Fruit fly (Drosophila melanogaster): ENCODE measurements around the gene Ir100a.

Ir100a gene

dm6 chr3R:31776583-31777362 lies 24.0 kb upstream of the Ir100a start, which contains the start of the genes CG2126 and faf (continued):
- TF ChIP-seq D (optimal IDR thresholded peaks at IDR 0.05) (no peak), D (GFP tag; optimal IDR thresholded peaks at IDR 0.05) (peak; percentile 48), Atf6 (GFP tag; IDR thresholded peaks at IDR 0.05) (peak; percentile 40; the same call in 1 of the 2 replicates), ttk (GFP tag; IDR thresholded peaks at IDR 0.05) (peak; percentile 88), Taf1 (GFP tag; IDR thresholded peaks at IDR 0.05) (peak; percentile 57), CG11723 (GFP tag; optimal IDR thresholded peaks at IDR 0.05) (peak; percentile 54), gt (GFP tag; IDR thresholded peaks at IDR 0.05) (peak; percentile 31; the same call in 1 of the 2 replicates), az2 (GFP tag; optimal IDR thresholded peaks at IDR 0.05) (peak; percentile 75), CG6854 (GFP tag; optimal IDR thresholded peaks at IDR 0.05) (peak; percentile 14), Meics (GFP tag; optimal IDR thresholded peaks at IDR 0.05) (peak; percentile 74), grn (GFP tag; optimal IDR thresholded peaks at IDR 0.05) (no peak), HLH54F (GFP tag; optimal IDR thresholded peaks at IDR 0.05) (peak; percentile 64), lola (GFP tag; optimal IDR thresholded peaks at IDR 0.05) (peak in 1 of 3 experiments; percentile 72), CG2129 (GFP tag; IDR thresholded peaks at IDR 0.05; ENCODE audit: partially characterized antibody) (peak; percentile 16; the same call in 1 of the 2 replicates), CG10321 (GFP tag; IDR thresholded peaks at IDR 0.05) (no peak), Jarid2 (GFP tag; optimal IDR thresholded peaks at IDR 0.05) (no peak), CG12391 (tag; optimal IDR thresholded peaks at IDR 0.05) (peak; percentile 92), Six4 (GFP tag; optimal IDR thresholded peaks at IDR 0.05) (peak; percentile 70), CG9727 (GFP tag; optimal IDR thresholded peaks at IDR 0.05) (peak; percentile 80), sd (tag; optimal IDR thresholded peaks at IDR 0.05) (no peak), D19A (tag; optimal IDR thresholded peaks at IDR 0.05) (no peak), CG2120 (GFP tag; optimal IDR thresholded peaks at IDR 0.05) (peak; percentile 77), CG4404 (GFP tag; IDR thresholded peaks at IDR 0.05) (peak; percentile 42), CG1233 (GFP tag; optimal IDR thresholded peaks at IDR 0.05) (peak; percentile 71), CG2875 (GFP tag; optimal IDR thresholded peaks at IDR 0.05) (peak; percentile 16), CG1832 (GFP tag; optimal IDR thresholded peaks at IDR 0.05) (no peak), CG10147 (GFP tag; optimal IDR thresholded peaks at IDR 0.05) (peak; percentile 60), CG34376 (GFP tag; optimal IDR thresholded peaks at IDR 0.05) (peak; percentile 22), CG14965 (GFP tag; optimal IDR thresholded peaks at IDR 0.05; ENCODE audit: borderline replicate concordance) (no peak), bbx (GFP tag; IDR thresholded peaks at IDR 0.05; ENCODE audit: partially characterized antibody) (peak; percentile 26; the same call in 1 of the 2 replicates), Dip2 (GFP tag; IDR thresholded peaks at IDR 0.05) (no peak), CG6791 (GFP tag; IDR thresholded peaks at IDR 0.05; ENCODE audit: partially characterized antibody) (no peak), CG7839 (tag; optimal IDR thresholded peaks at IDR 0.05) (peak; percentile 83), CG4730 (GFP tag; IDR thresholded peaks at IDR 0.05) (peak; percentile 52; the same call in 1 of the 2 replicates), CG8478 (optimal IDR thresholded peaks at IDR 0.05) (no peak), CG2202 (tag; optimal IDR thresholded peaks at IDR 0.05) (peak; percentile 49), hbn (GFP tag; IDR thresholded peaks at IDR 0.05; ENCODE audit: partially characterized antibody) (no peak; the same call in 1 of the 2 replicates), emc (GFP tag; optimal IDR thresholded peaks at IDR 0.05) (peak; percentile 26), Side (GFP tag; optimal IDR thresholded peaks at IDR 0.05) (peak; percentile 31), cwo (GFP tag; optimal IDR thresholded peaks at IDR 0.05) (peak; percentile 52), al (GFP tag; IDR thresholded peaks at IDR 0.05) (peak; percentile 70), Bgb (GFP tag; IDR thresholded peaks at IDR 0.05; ENCODE audit: partially characterized antibody) (peak; percentile 53), CG15269 (tag; optimal IDR thresholded peaks at IDR 0.05) (peak; percentile 84), CG12299 (tag; optimal IDR thresholded peaks at IDR 0.05) (peak; percentile 70), otp (GFP tag; IDR thresholded peaks at IDR 0.05) (0 out of 3 replicates have a peak, but pooled peaks have one; percentile 44), Mrtf (GFP tag; IDR thresholded peaks at IDR 0.05) (peak; percentile 47; the same call in 1 of the 3 replicates), pnt (GFP tag; optimal IDR thresholded peaks at IDR 0.05) (peak; percentile 32), sens-2 (GFP tag; IDR thresholded peaks at IDR 0.05) (0 out of 2 replicates have a peak, but pooled peaks have one; percentile 51)

Measured in whole organism, embryonic.